Worm (Caenorhabditis elegans): ENCODE measurements around the gene F13B12.6.

DNA sequence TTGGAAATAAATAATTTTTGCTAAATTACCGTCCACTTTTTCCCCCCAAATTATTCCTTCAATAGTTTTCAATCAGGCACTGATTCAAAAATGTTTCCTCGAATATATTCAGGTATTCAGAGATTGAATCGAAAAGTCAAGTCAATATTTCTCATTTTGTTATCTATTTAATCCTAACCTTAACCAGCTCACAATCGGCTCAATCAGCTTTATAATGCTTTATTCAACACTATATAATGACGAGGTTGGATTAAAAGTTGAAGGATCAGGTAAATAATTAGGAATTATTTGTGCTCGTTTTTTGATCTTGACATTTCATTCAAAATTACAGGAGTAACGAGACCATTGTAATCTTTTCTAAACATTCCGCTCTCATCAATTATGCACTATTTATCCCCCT, 12.8 kb upstream of the F13B12.6 start:
- no peak for TF ChIP-seq unc-98 (GFP tag; IDR thresholded peaks at IDR 0.05)
- TF ChIP-seq zag-1 (tag; optimal IDR thresholded peaks at IDR 0.05): no peak
- no peak for TF ChIP-seq unc-62 (GFP tag; optimal IDR thresholded peaks at IDR 0.05)
- no peak for TF ChIP-seq pag-3 (tag; optimal IDR thresholded peaks at IDR 0.05; ENCODE audit: borderline replicate concordance, insufficient read depth)
- no peak for TF ChIP-seq ceh-90 (tag; optimal IDR thresholded peaks at IDR 0.05)
- TF ChIP-seq snpc-4 (tag; optimal IDR thresholded peaks at IDR 0.05): no peak
- no peak for TF ChIP-seq nhr-28 (tag; optimal IDR thresholded peaks at IDR 0.05)
- TF ChIP-seq nhr-90 (tag; optimal IDR thresholded peaks at IDR 0.05; ENCODE audit: poor library complexity): no peak
- no peak for TF ChIP-seq elt-2 (tag; optimal IDR thresholded peaks at IDR 0.05)
- no peak for TF ChIP-seq egl-27 (tag; optimal IDR thresholded peaks at IDR 0.05)
- peak; percentile 65 for TF ChIP-seq sox-4 (tag; optimal IDR thresholded peaks at IDR 0.05)
- TF ChIP-seq aly-2 (tag; optimal IDR thresholded peaks at IDR 0.05): no peak
- no peak for TF ChIP-seq fkh-10 (GFP tag; optimal IDR thresholded peaks at IDR 0.05)
- TF ChIP-seq sptf-1 (tag; optimal IDR thresholded peaks at IDR 0.05): no peak
